Fruit fly (Drosophila melanogaster) whole organism: ENCODE results near the gene Gad1.

Experiments
- CG8478 ChIP-seq: fragments of >200 bp; optimal IDR thresholded peaks from 2 replicates; lab custom pipeline; 2018; ENCODE audit warnings: inconsistent platforms
- EcR ChIP-seq, 2 experiments: fragments of >200 bp; optimal IDR thresholded peaks; 2 replicates each; lab custom pipeline; 2017; ENCODE audit warnings: missing biosample characterization in 2 of 2, missing genetic modification characterization in 2 of 2, missing genetic modification reagents in 2 of 2
- pan ChIP-seq: fragments of >200 bp; optimal IDR thresholded peaks from 2 replicates; lab custom pipeline; 2017
- usp ChIP-seq: fragments of >200 bp; optimal IDR thresholded peaks from 2 replicates; lab custom pipeline; 2017; ENCODE audit warnings: missing biosample characterization, missing genetic modification characterization, mixed read lengths

dm6 chr3L:4031762-4032161 lies 56.8 kb downstream of the Gad1 start, which contains the start of the genes Gr64d and Gr64e:
- TF ChIP-seq EcR (GFP tag; optimal IDR thresholded peaks at IDR 0.05; lab: Kevin White, UChicago) (no peak), usp (GFP tag; lab: Kevin White, UChicago) (no peak), pan (lab: Kevin White, UChicago) (no peak), CG8478 (lab: Kevin White, UChicago) (no peak)
